Fruit fly (Drosophila melanogaster): Measurements from ENCODE around the gene RpL27.
A peak's percentile ranks its signal among the peaks of the same experiment; 100 is the strongest.

The RpL27 gene

DNA sequence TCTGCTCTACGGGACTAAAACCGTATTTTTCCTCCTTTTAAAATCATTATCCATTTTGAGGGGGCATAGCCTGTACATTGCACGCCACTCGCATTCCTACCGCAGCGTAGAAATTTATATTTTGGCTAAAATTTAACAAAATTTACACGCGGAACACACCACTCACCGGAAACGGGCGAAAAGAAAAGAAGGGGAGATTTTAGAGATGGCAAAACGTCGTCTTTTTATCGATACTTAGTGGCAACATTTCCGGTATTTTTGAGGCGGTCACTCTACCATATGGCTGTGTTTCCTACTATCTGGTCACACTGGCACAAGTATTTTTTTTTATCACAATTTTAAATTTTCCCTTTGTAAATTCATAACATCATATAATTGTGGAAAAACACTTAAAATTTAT lies at the start of gene RpL27 (continued):
- TF ChIP-seq hbn (GFP tag; IDR thresholded peaks at IDR 0.05; ENCODE audit: partially characterized antibody): peak; percentile 64
- peak; percentile 95 for TF ChIP-seq CG34376 (GFP tag; optimal IDR thresholded peaks at IDR 0.05)
- TF ChIP-seq CG12299 (tag; optimal IDR thresholded peaks at IDR 0.05): peak; percentile 84
- peak; percentile 89 for TF ChIP-seq gro (GFP tag; optimal IDR thresholded peaks at IDR 0.05)
- TF ChIP-seq HLH54F (GFP tag; optimal IDR thresholded peaks at IDR 0.05): peak; percentile 69
- no peak for TF ChIP-seq CG11560 (tag; IDR thresholded peaks at IDR 0.05)
- peak; percentile 6 for TF ChIP-seq CG16815 (GFP tag; optimal IDR thresholded peaks at IDR 0.05)
- no peak for TF ChIP-seq Hr78 (GFP tag; optimal IDR thresholded peaks at IDR 0.05)
- peak; percentile 97 for TF ChIP-seq MESR4 (GFP tag; optimal IDR thresholded peaks at IDR 0.05)
- TF ChIP-seq CG11398 (GFP tag; optimal IDR thresholded peaks at IDR 0.05): peak; percentile 57
- TF ChIP-seq otp (GFP tag; IDR thresholded peaks at IDR 0.05): peak; percentile 87
- TF ChIP-seq CG32532 (GFP tag; IDR thresholded peaks at IDR 0.05): peak; percentile 84
- peak; percentile 43; the same call in 1 of the 2 replicates for TF ChIP-seq peb (GFP tag; IDR thresholded peaks at IDR 0.05)
- peak; percentile 75 for TF ChIP-seq Asciz (GFP tag; optimal IDR thresholded peaks at IDR 0.05)
- TF ChIP-seq HLH3B (GFP tag; IDR thresholded peaks at IDR 0.05): peak; percentile 56; the same call in 1 of the 2 replicates
- TF ChIP-seq inv (GFP tag; IDR thresholded peaks at IDR 0.05; ENCODE audit: partially characterized antibody): peak; percentile 55
- TF ChIP-seq CG17186 (GFP tag; optimal IDR thresholded peaks at IDR 0.05): peak; percentile 34
- TF ChIP-seq CG17359 (tag; optimal IDR thresholded peaks at IDR 0.05): peak; percentile 72
- peak; percentile 63; the same call in 1 of the 2 replicates for TF ChIP-seq CG1024 (GFP tag; IDR thresholded peaks at IDR 0.05)
- no peak for TF ChIP-seq CG15479 (GFP tag; optimal IDR thresholded peaks at IDR 0.05)
- peak; percentile 81 for TF ChIP-seq nmo (GFP tag; optimal IDR thresholded peaks at IDR 0.05)
- TF ChIP-seq cas (GFP tag; IDR thresholded peaks at IDR 0.05): 0 out of 2 replicates have a peak, but pooled peaks have one; percentile 22
- TF ChIP-seq CG9797 (GFP tag; optimal IDR thresholded peaks at IDR 0.05): peak; percentile 90
- no peak for TF ChIP-seq aop (GFP tag; IDR thresholded peaks at IDR 0.05)
- TF ChIP-seq CG10274 (GFP tag; optimal IDR thresholded peaks at IDR 0.05): peak; percentile 74
- TF ChIP-seq bbx (GFP tag; IDR thresholded peaks at IDR 0.05; ENCODE audit: partially characterized antibody): peak; percentile 80
- no peak for TF ChIP-seq yki (optimal IDR thresholded peaks at IDR 0.05)
- TF ChIP-seq CG14965 (GFP tag; optimal IDR thresholded peaks at IDR 0.05; ENCODE audit: borderline replicate concordance): peak; percentile 37
- peak; percentile 67 for TF ChIP-seq Ptx1 (GFP tag; IDR thresholded peaks at IDR 0.05)
- peak; percentile 76 for TF ChIP-seq CG4424 (GFP tag; optimal IDR thresholded peaks at IDR 0.05)
- TF ChIP-seq usp (GFP tag; optimal IDR thresholded peaks at IDR 0.05): no peak
- peak; percentile 58 for TF ChIP-seq CG9609 (GFP tag; optimal IDR thresholded peaks at IDR 0.05)
- peak; percentile 24 for TF ChIP-seq crol (GFP tag; IDR thresholded peaks at IDR 0.05)
- TF ChIP-seq row (GFP tag; IDR thresholded peaks at IDR 0.05): peak; percentile 39; the same call in 1 of the 3 replicates
- peak; percentile 63; the same call in 1 of the 2 replicates for TF ChIP-seq ttk (GFP tag; IDR thresholded peaks at IDR 0.05)
- peak; percentile 91 for TF ChIP-seq Rfx (GFP tag; IDR thresholded peaks at IDR 0.05)
- TF ChIP-seq Opbp (GFP tag; IDR thresholded peaks at IDR 0.05; ENCODE audit: partially characterized antibody): peak; percentile 72
- peak; percentile 45 to 83 for TF ChIP-seq dpn (GFP tag; optimal IDR thresholded peaks at IDR 0.05)
- no peak for TF ChIP-seq eve (GFP tag; optimal IDR thresholded peaks at IDR 0.05)
- peak; percentile 62 for TF ChIP-seq CG10979 (tag; optimal IDR thresholded peaks at IDR 0.05)
- no peak for TF ChIP-seq hth (optimal IDR thresholded peaks at IDR 0.05)
- peak; percentile 75 for TF ChIP-seq CG8359 (GFP tag; optimal IDR thresholded peaks at IDR 0.05; ENCODE audit: borderline replicate concordance)
- TF ChIP-seq CG1792 (GFP tag; optimal IDR thresholded peaks at IDR 0.05): peak; percentile 27
- TF ChIP-seq wek (GFP tag; optimal IDR thresholded peaks at IDR 0.05): peak; percentile 81
- TF ChIP-seq Sox102F (GFP tag; optimal IDR thresholded peaks at IDR 0.05): no peak
- TF ChIP-seq CG7745 (tag; optimal IDR thresholded peaks at IDR 0.05): no peak
- TF ChIP-seq HmgZ (tag; optimal IDR thresholded peaks at IDR 0.05): peak; percentile 82
- no peak for TF ChIP-seq pnt (GFP tag; optimal IDR thresholded peaks at IDR 0.05)
- TF ChIP-seq CG10321 (GFP tag; IDR thresholded peaks at IDR 0.05): peak; percentile 24; the same call in 1 of the 2 replicates
- TF ChIP-seq E2f1 (GFP tag; IDR thresholded peaks at IDR 0.05): peak; percentile 68
- peak; percentile 10 for TF ChIP-seq Sin3A (optimal IDR thresholded peaks at IDR 0.05)

Measured in whole organism, embryonic.